Fruit fly (Drosophila melanogaster): ENCODE measurements around the gene Taf3.

Gene Taf3

dm6 chr4:424630-425327, 41.8 kb downstream of the Taf3 start (continued):
- TF ChIP-seq tap (tag; optimal IDR thresholded peaks at IDR 0.05), result peak; percentile 78
- TF ChIP-seq dan (GFP tag; IDR thresholded peaks at IDR 0.05), result no peak
- TF ChIP-seq CG14965 (GFP tag; optimal IDR thresholded peaks at IDR 0.05; ENCODE audit: borderline replicate concordance), result peak; percentile 100
- TF ChIP-seq chm (GFP tag; IDR thresholded peaks at IDR 0.05), result peak; percentile 91
- TF ChIP-seq vnd (GFP tag; IDR thresholded peaks at IDR 0.05; ENCODE audit: partially characterized antibody), result no peak
- peak; percentile 78 for TF ChIP-seq CG3838 (GFP tag; optimal IDR thresholded peaks at IDR 0.05)
- TF ChIP-seq al (GFP tag; IDR thresholded peaks at IDR 0.05), result no peak; the same call in 1 of the 2 replicates
- TF ChIP-seq MTF-1 (GFP tag; optimal IDR thresholded peaks at IDR 0.05; ENCODE audit: borderline replicate concordance), result no peak
- TF ChIP-seq Oaz (GFP tag; IDR thresholded peaks at IDR 0.05), result peak; percentile 87
- no peak; the same call in 1 of the 2 replicates for TF ChIP-seq CG43689 (GFP tag; IDR thresholded peaks at IDR 0.05)
- peak; percentile 89 for TF ChIP-seq CG12744 (GFP tag; optimal IDR thresholded peaks at IDR 0.05)
- TF ChIP-seq Lim3 (GFP tag; IDR thresholded peaks at IDR 0.05), result no peak
- peak; percentile 92 for TF ChIP-seq CG10654 (GFP tag; optimal IDR thresholded peaks at IDR 0.05)
- peak; percentile 78 for TF ChIP-seq Nf-YB (GFP tag; optimal IDR thresholded peaks at IDR 0.05)
- peak; percentile 91 for TF ChIP-seq Vsx1 (GFP tag; optimal IDR thresholded peaks at IDR 0.05)
- TF ChIP-seq CG9876 (GFP tag; optimal IDR thresholded peaks at IDR 0.05), result peak; percentile 94
- peak; percentile 77 for TF ChIP-seq CG13123 (GFP tag; optimal IDR thresholded peaks at IDR 0.05)
- peak; percentile 43; the same call in 2 of the 3 replicates for TF ChIP-seq CG7357 (GFP tag; IDR thresholded peaks at IDR 0.05)
- TF ChIP-seq Myb (GFP tag; optimal IDR thresholded peaks at IDR 0.05), result peak; percentile 82
- no peak; the same call in 1 of the 2 replicates for TF ChIP-seq klu (GFP tag; IDR thresholded peaks at IDR 0.05)
- peak; percentile 95 for TF ChIP-seq Hmr (GFP tag; optimal IDR thresholded peaks at IDR 0.05)
- TF ChIP-seq CG6254 (GFP tag; optimal IDR thresholded peaks at IDR 0.05), result peak; percentile 89
- no peak; the same call in 1 of the 2 replicates for TF ChIP-seq CG11696 (GFP tag; IDR thresholded peaks at IDR 0.05)
- TF ChIP-seq fu2 (GFP tag; optimal IDR thresholded peaks at IDR 0.05), result peak; percentile 80
- TF ChIP-seq insv (GFP tag; optimal IDR thresholded peaks at IDR 0.05), result peak in 1 of 2 experiments; percentile 91
- TF ChIP-seq Side (GFP tag; optimal IDR thresholded peaks at IDR 0.05), result peak; percentile 95
- peak; percentile 54 for TF ChIP-seq TFAM (GFP tag; optimal IDR thresholded peaks at IDR 0.05)
- TF ChIP-seq ems (GFP tag; optimal IDR thresholded peaks at IDR 0.05), result peak; percentile 82
- TF ChIP-seq ci (GFP tag; IDR thresholded peaks at IDR 0.05), result peak; percentile 98
- TF ChIP-seq CG7928 (GFP tag; optimal IDR thresholded peaks at IDR 0.05), result peak; percentile 67
- TF ChIP-seq nmo (GFP tag; optimal IDR thresholded peaks at IDR 0.05), result peak; percentile 88
- no peak for TF ChIP-seq cwo (GFP tag; optimal IDR thresholded peaks at IDR 0.05)
- TF ChIP-seq sim (GFP tag; IDR thresholded peaks at IDR 0.05), result peak; percentile 77
- no peak for TF ChIP-seq Rx (GFP tag; IDR thresholded peaks at IDR 0.05)
- peak; percentile 91 for TF ChIP-seq CG8290 (GFP tag; optimal IDR thresholded peaks at IDR 0.05)
- peak; percentile 70 to 84 for TF ChIP-seq CG8290 (tag; optimal IDR thresholded peaks at IDR 0.05)
- no peak for TF ChIP-seq mirr (GFP tag; optimal IDR thresholded peaks at IDR 0.05)
- peak; percentile 92 for TF ChIP-seq bab2 (GFP tag; optimal IDR thresholded peaks at IDR 0.05)
- no peak; the same call in 1 of the 2 replicates for TF ChIP-seq esg (GFP tag; conservative IDR thresholded peaks at IDR 0.05)
- TF ChIP-seq CG33557 (GFP tag; optimal IDR thresholded peaks at IDR 0.05), result peak; percentile 89
- peak; percentile 94 for TF ChIP-seq Fer3 (tag; optimal IDR thresholded peaks at IDR 0.05)
- peak; percentile 89 for TF ChIP-seq CG17328 (GFP tag; IDR thresholded peaks at IDR 0.05)
- TF ChIP-seq CrebB (tag; optimal IDR thresholded peaks at IDR 0.05), result peak; percentile 85
- TF ChIP-seq PHDP (tag; optimal IDR thresholded peaks at IDR 0.05), result peak; percentile 92
- TF ChIP-seq mld (GFP tag; IDR thresholded peaks at IDR 0.05; ENCODE audit: partially characterized antibody), result no peak
- peak; percentile 100 for TF ChIP-seq CG3163 (GFP tag; optimal IDR thresholded peaks at IDR 0.05)
- no peak for TF ChIP-seq grn (GFP tag; optimal IDR thresholded peaks at IDR 0.05)
- TF ChIP-seq CG34376 (GFP tag; optimal IDR thresholded peaks at IDR 0.05), result peak; percentile 86
- TF ChIP-seq CG6683 (GFP tag; optimal IDR thresholded peaks at IDR 0.05), result peak; percentile 81
- TF ChIP-seq usp (GFP tag; optimal IDR thresholded peaks at IDR 0.05), result no peak
